Worm (Caenorhabditis elegans): ENCODE measurements around the gene F35E8.10.
A peak's percentile ranks its signal among the peaks of the same experiment; 100 is the strongest.

F35E8.10 gene

ce11 chrV:15880033-15880432, 40.1 kb downstream of the F35E8.10 start:
- peak; percentile 55 for TF ChIP-seq dve-1 (tag; optimal IDR thresholded peaks at IDR 0.05; ENCODE audit: insufficient read depth)
- TF ChIP-seq nhr-48 (tag; optimal IDR thresholded peaks at IDR 0.05) = no peak
- TF ChIP-seq dmd-6 (GFP tag; IDR thresholded peaks at IDR 0.05) = peak; percentile 82
- TF ChIP-seq hlh-30 (tag; optimal IDR thresholded peaks at IDR 0.05; ENCODE audit: insufficient read depth) = peak; percentile 40
- peak; percentile 59 for TF ChIP-seq pqm-1 (tag; optimal IDR thresholded peaks at IDR 0.05)
- TF ChIP-seq lsy-2 (tag; optimal IDR thresholded peaks at IDR 0.05) = peak in 1 of 2 experiments; percentile 14
- TF ChIP-seq lin-29 (GFP tag; IDR thresholded peaks at IDR 0.05) = no peak
- peak; percentile 6 for TF ChIP-seq hlh-11 (tag; optimal IDR thresholded peaks at IDR 0.05)
- peak; percentile 81 for TF ChIP-seq nhr-28 (tag; optimal IDR thresholded peaks at IDR 0.05)
- TF ChIP-seq mdl-1 (tag; optimal IDR thresholded peaks at IDR 0.05) = peak in 1 of 2 experiments; percentile 36
- TF ChIP-seq zag-1 (tag; optimal IDR thresholded peaks at IDR 0.05) = no peak
- TF ChIP-seq mep-1 (tag; optimal IDR thresholded peaks at IDR 0.05) = peak; percentile 16
- no peak for TF ChIP-seq daf-16 (GFP tag; optimal IDR thresholded peaks at IDR 0.05)
- TF ChIP-seq daf-16 (tag; optimal IDR thresholded peaks at IDR 0.05) = peak; percentile 26
- TF ChIP-seq nhr-11 (tag; optimal IDR thresholded peaks at IDR 0.05) = no peak

- TF ChIP-seq lim-7 (GFP tag; IDR thresholded peaks at IDR 0.05) (no peak), mdl-1 (tag; optimal IDR thresholded peaks at IDR 0.05) (no peak), sdz-12 (GFP tag; optimal IDR thresholded peaks at IDR 0.05) (no peak), ctbp-1 (GFP tag; IDR thresholded peaks at IDR 0.05) (no peak), spr-3 (GFP tag; optimal IDR thresholded peaks at IDR 0.05) (no peak), ces-1 (GFP tag; optimal IDR thresholded peaks at IDR 0.05) (no peak), zfp-3 (GFP tag; conservative IDR thresholded peaks at IDR 0.05) (no peak), ceh-28 (tag; optimal IDR thresholded peaks at IDR 0.05) (no peak), zfp-2 (tag; optimal IDR thresholded peaks at IDR 0.05) (no peak), nhr-237 (tag; optimal IDR thresholded peaks at IDR 0.05) (no peak), Y5F2A.4 (GFP tag; optimal IDR thresholded peaks at IDR 0.05) (no peak), skn-1 (tag; optimal IDR thresholded peaks at IDR 0.05) (no peak), R02D3.7 (tag; optimal IDR thresholded peaks at IDR 0.05) (no peak), nhr-25 (tag; optimal IDR thresholded peaks at IDR 0.05; ENCODE audit: borderline replicate concordance, insufficient read depth) (no peak)
Measured at ce11 chrV:15879508-15879907, 40.7 kb downstream of the F35E8.10 start, which contains the start of gene nhr-84. Gene nhr-84 (minus strand): TSS chrV:15879608.

ce11 chrV:15876308-15876707, 43.9 kb downstream of the F35E8.10 start, which contains the start of gene nhr-102:
Gene nhr-102 (minus strand): TSS chrV:15876408.
- TF ChIP-seq dve-1 (tag; optimal IDR thresholded peaks at IDR 0.05; ENCODE audit: insufficient read depth) (peak; percentile 2), aly-2 (tag; optimal IDR thresholded peaks at IDR 0.05) (no peak), T26A8.4 (GFP tag; IDR thresholded peaks at IDR 0.05) (0 out of 2 replicates have a peak, but pooled peaks have one; percentile 26)

- TF ChIP-seq dmd-8 (GFP tag; IDR thresholded peaks at IDR 0.05) = peak; percentile 99
- TF ChIP-seq R02D3.7 (tag; optimal IDR thresholded peaks at IDR 0.05) = no peak
- peak; percentile 78 for TF ChIP-seq jun-1 (tag; optimal IDR thresholded peaks at IDR 0.05)
- peak; percentile 77 for TF ChIP-seq T20F7.1 (GFP tag; optimal IDR thresholded peaks at IDR 0.05)
- peak; percentile 88 for TF ChIP-seq mdt-29 (GFP tag; IDR thresholded peaks at IDR 0.05)
- peak; percentile 99 for TF ChIP-seq vab-7 (GFP tag; IDR thresholded peaks at IDR 0.05)
- TF ChIP-seq nhr-237 (tag; optimal IDR thresholded peaks at IDR 0.05) = no peak
- TF ChIP-seq zfp-2 (tag; optimal IDR thresholded peaks at IDR 0.05) = peak; percentile 71
- peak; percentile 79 for TF ChIP-seq nhr-77 (tag; optimal IDR thresholded peaks at IDR 0.05)
- peak; percentile 79 for TF ChIP-seq F10B5.3 (tag; optimal IDR thresholded peaks at IDR 0.05)
- peak; percentile 92 for TF ChIP-seq ctbp-1 (GFP tag; IDR thresholded peaks at IDR 0.05)
- no peak for TF ChIP-seq ceh-82 (tag; optimal IDR thresholded peaks at IDR 0.05)
- no peak for TF ChIP-seq daf-12 (tag; optimal IDR thresholded peaks at IDR 0.05)
- TF ChIP-seq cey-2 (tag; optimal IDR thresholded peaks at IDR 0.05; ENCODE audit: borderline replicate concordance, insufficient read depth) = no peak
- peak; percentile 84 for TF ChIP-seq lin-29 (GFP tag; IDR thresholded peaks at IDR 0.05)
- peak; percentile 69 for TF ChIP-seq ceh-20 (GFP tag; IDR thresholded peaks at IDR 0.05)
- TF ChIP-seq zfp-3 (GFP tag; conservative IDR thresholded peaks at IDR 0.05) = peak; percentile 77
- TF ChIP-seq lim-7 (GFP tag; IDR thresholded peaks at IDR 0.05) = peak; percentile 99
- peak; percentile 99 for TF ChIP-seq egl-43 (GFP tag; IDR thresholded peaks at IDR 0.05)
- no peak for TF ChIP-seq pqm-1 (tag; optimal IDR thresholded peaks at IDR 0.05)
- peak; percentile 91 for TF ChIP-seq spr-3 (GFP tag; optimal IDR thresholded peaks at IDR 0.05)
- no peak for TF ChIP-seq ama-1 (optimal IDR thresholded peaks at IDR 0.05)
- TF ChIP-seq hlh-30 (tag; optimal IDR thresholded peaks at IDR 0.05; ENCODE audit: insufficient read depth) = peak; percentile 78
- TF ChIP-seq lin-1 (GFP tag; IDR thresholded peaks at IDR 0.05) = peak; percentile 90
- TF ChIP-seq ceh-32 (tag; optimal IDR thresholded peaks at IDR 0.05; ENCODE audit: poor library complexity) = peak; percentile 72
Measured at ce11 chrV:15873762-15874161, 46.4 kb downstream of the F35E8.10 start.

Measured in whole organism, L4 larva.